Fruit fly (Drosophila melanogaster): ENCODE results near the gene PolA1.

dm6 chr3R:21635975-21636678 lies 35.4 kb downstream of the PolA1 start:
- no peak for TF ChIP-seq dac (GFP tag; optimal IDR thresholded peaks at IDR 0.05)
- TF ChIP-seq Gug (GFP tag; IDR thresholded peaks at IDR 0.05), result no peak
- no peak for TF ChIP-seq Sox102F (GFP tag; optimal IDR thresholded peaks at IDR 0.05)
- no peak for TF ChIP-seq Hr38 (GFP tag; optimal IDR thresholded peaks at IDR 0.05)
- peak; percentile 51 for TF ChIP-seq dsx (GFP tag; optimal IDR thresholded peaks at IDR 0.05; ENCODE audit: poor library complexity, severe bottlenecking)
- no peak for TF ChIP-seq net (GFP tag; optimal IDR thresholded peaks at IDR 0.05)
- no peak for TF ChIP-seq CG32006 (GFP tag; optimal IDR thresholded peaks at IDR 0.05)
- peak; percentile 1 for TF ChIP-seq Smox (GFP tag; optimal IDR thresholded peaks at IDR 0.05)
- peak; percentile 0 for TF ChIP-seq OdsH (GFP tag; optimal IDR thresholded peaks at IDR 0.05)
- TF ChIP-seq Blimp-1 (GFP tag; optimal IDR thresholded peaks at IDR 0.05), result no peak
- TF ChIP-seq CG11294 (GFP tag; IDR thresholded peaks at IDR 0.05), result no peak
- no peak for TF ChIP-seq CG6792 (GFP tag; optimal IDR thresholded peaks at IDR 0.05)
- no peak for TF ChIP-seq CG6854 (GFP tag; optimal IDR thresholded peaks at IDR 0.05)
